Worm (Caenorhabditis elegans) whole organism, L4 larva: Measurements from ENCODE around the gene F09A5.2.
A peak's percentile ranks its signal among the peaks of the same experiment; 100 is the strongest.

ENCODE experiments used
- aha-1 ChIP-seq: fragments of 150-350 bp; peaks from one replicate; lab custom pipeline; 2014; ENCODE audit warnings: missing biosample characterization, missing genetic modification characterization
- hlh-11 ChIP-seq: fragments of 200-800 bp; sonication (Bioruptor generic); optimal IDR thresholded peaks from 2 replicates; lab custom pipeline; 2018; ENCODE audit warnings: mild to moderate bottlenecking, missing genetic modification characterization, missing compliant biosample characterization
- lin-39 ChIP-seq: fragments of 150-350 bp; optimal IDR thresholded peaks from 2 replicates; lab custom pipeline; 2014; ENCODE audit warnings: missing biosample characterization, missing genetic modification reagents, missing genetic modification characterization
- mdl-1 ChIP-seq, 2 experiments: fragments of 150-350 bp in 1 of 2; sonication (generic microtip) in 1 of 2; optimal IDR thresholded peaks; 2 replicates each; lab custom pipeline; 2014 to 2017; ENCODE audit warnings: missing biosample characterization in 2 of 2, missing genetic modification characterization in 2 of 2
- nhr-237 ChIP-seq: sonication (generic microtip); optimal IDR thresholded peaks from 2 replicates; lab custom pipeline; 2017; ENCODE audit warnings: missing biosample characterization, missing genetic modification characterization
- pha-4 ChIP-seq, 2 experiments: fragments of 150-350 bp in 1 of 2; fragments of 200-800 bp in 1 of 2; sonication (Bioruptor generic) in 1 of 2; IDR thresholded peaks in 1 of 2; optimal IDR thresholded peaks in 1 of 2; 2 replicates each; pipeline versions ENCODE4 v1.3.6 to Lab custom; 2014 to 2022; ENCODE audit warnings: missing genetic modification characterization in 2 of 2, missing genetic modification reagents in 2 of 2, missing biosample characterization in 1 of 2, missing compliant biosample characterization in 1 of 2
- pqm-1 ChIP-seq: sonication (generic microtip); optimal IDR thresholded peaks from 2 replicates; lab custom pipeline; 2017; ENCODE audit warnings: missing biosample characterization, missing genetic modification characterization
- spr-1 ChIP-seq: sonication (generic microtip); optimal IDR thresholded peaks from 2 replicates; lab custom pipeline; 2016; ENCODE audit warnings: mild to moderate bottlenecking, missing genetic modification characterization, missing compliant biosample characterization
- unc-39 ChIP-seq: sonication (generic microtip); optimal IDR thresholded peaks from 2 replicates; lab custom pipeline; 2017; ENCODE audit warnings: missing biosample characterization, missing genetic modification characterization
- zag-1 ChIP-seq: fragments of 150-350 bp; optimal IDR thresholded peaks from 2 replicates; lab custom pipeline; 2014; ENCODE audit warnings: missing biosample characterization, missing genetic modification characterization
- ztf-11 ChIP-seq: fragments of 150-350 bp; optimal IDR thresholded peaks from 2 replicates; lab custom pipeline; 2014; ENCODE audit warnings: missing biosample characterization, missing genetic modification characterization

ce11 chrX:13159005-13159404 is 24.1 kb downstream of the F09A5.2 start:
- TF ChIP-seq nhr-237: no peak
- no peak for TF ChIP-seq lin-39 (tag; lab: Kevin White, UChicago)
- peak; percentile 90 for TF ChIP-seq hlh-11
- peak; percentile 14 for TF ChIP-seq aha-1
- TF ChIP-seq spr-1 (tag; lab: Kevin White, UChicago): no peak
- no peak for TF ChIP-seq unc-39 (tag; lab: Kevin White, UChicago)
- TF ChIP-seq pqm-1 (tag; lab: Kevin White, UChicago): peak; percentile 95
- no peak for TF ChIP-seq ztf-11 (tag; lab: Kevin White, UChicago)
- peak in 1 of 2 experiments; percentile 32 for TF ChIP-seq mdl-1 (tag; optimal IDR thresholded peaks at IDR 0.05; lab: Kevin White, UChicago)
- TF ChIP-seq pha-4 (GFP tag; IDR thresholded peaks at IDR 0.05; lab: Robert Waterston, UW): no peak
- peak; percentile 23 for TF ChIP-seq pha-4 (tag; optimal IDR thresholded peaks at IDR 0.05; lab: Kevin White, UChicago)
- TF ChIP-seq zag-1 (tag; lab: Kevin White, UChicago): no peak
